Fruit fly (Drosophila melanogaster) whole organism, adult: Measurements from ENCODE around the gene Ir7e.

Experiments used
- CG11617 ChIP-seq: fragments of 200-800 bp; sonication (Bioruptor generic); optimal IDR thresholded peaks from 2 replicates; lab custom pipeline; 2017; ENCODE audit warnings: mild to moderate bottlenecking, missing biosample characterization, missing genetic modification reagents, missing genetic modification characterization
- bab1 ChIP-seq: fragments of 200-800 bp; sonication (Bioruptor generic); optimal IDR thresholded peaks from 3 replicates; lab custom pipeline; 2019; ENCODE audit warnings: missing biosample characterization, mild to moderate bottlenecking, missing genetic modification characterization, moderate library complexity

- TF ChIP-seq CG11617 (GFP tag; lab: Kevin White, UChicago), result peak; percentile 89
- TF ChIP-seq bab1 (GFP tag; lab: Kevin White, UChicago), result peak; percentile 88
Measured at dm6 chrX:7908239-7909068, 27.0 kb upstream of the Ir7e start, which contains the start of the genes dpr14 and spidey.
